Fruit fly (Drosophila melanogaster) whole organism, adult: ENCODE results near the gene CG8907.
"Not testable (repeated sequence)": the region's sequence is repeated elsewhere in the genome, so short reads cannot be mapped to it uniquely, and the experiment has no call there.

Experiments used
- CG11617 ChIP-seq: fragments of 200-800 bp; sonication (Bioruptor generic); optimal IDR thresholded peaks from 2 replicates; lab custom pipeline; 2017; ENCODE audit warnings: mild to moderate bottlenecking, missing biosample characterization, missing genetic modification reagents, missing genetic modification characterization
- CG12768 ChIP-seq: fragments of 200-800 bp; sonication (Bioruptor generic); optimal IDR thresholded peaks from 2 replicates; lab custom pipeline; 2017; ENCODE audit warnings: missing biosample characterization, missing genetic modification characterization, mild to moderate bottlenecking, moderate library complexity, missing genetic modification reagents
- CG14711 ChIP-seq: fragments of 200-800 bp; sonication (Bioruptor generic); optimal IDR thresholded peaks from 2 replicates; lab custom pipeline; 2018; ENCODE audit warnings: missing biosample characterization, mild to moderate bottlenecking, missing genetic modification characterization, moderate library complexity
- CG1620 ChIP-seq: fragments of 200-800 bp; sonication (Bioruptor generic); optimal IDR thresholded peaks from 2 replicates; lab custom pipeline; 2016; ENCODE audit warnings: missing biosample characterization, missing genetic modification characterization
- CG33017 ChIP-seq: fragments of 200-800 bp; sonication (Bioruptor generic); optimal IDR thresholded peaks from 2 replicates; lab custom pipeline; 2018; ENCODE audit warnings: missing biosample characterization, mild to moderate bottlenecking, missing genetic modification characterization, moderate library complexity
- CG5204 ChIP-seq: fragments of 200-800 bp; sonication (Bioruptor generic); optimal IDR thresholded peaks from 2 replicates; lab custom pipeline; 2016; ENCODE audit warnings: missing biosample characterization, missing genetic modification characterization
- CG7045 ChIP-seq: fragments of 200-800 bp; sonication (Bioruptor generic); optimal IDR thresholded peaks from 2 replicates; lab custom pipeline; 2017; ENCODE audit warnings: missing biosample characterization, mild to moderate bottlenecking, missing genetic modification characterization
- CG7101 ChIP-seq: fragments of 200-800 bp; sonication (Bioruptor generic); optimal IDR thresholded peaks from 2 replicates; lab custom pipeline; 2018; ENCODE audit warnings: missing biosample characterization, mild to moderate bottlenecking, missing genetic modification characterization, moderate library complexity
- Clk ChIP-seq: fragments of 200-800 bp; sonication (Bioruptor generic); optimal IDR thresholded peaks from 2 replicates; lab custom pipeline; 2017; ENCODE audit warnings: missing biosample characterization, missing genetic modification characterization
- Crg-1 ChIP-seq: fragments of 200-800 bp; sonication (Bioruptor generic); optimal IDR thresholded peaks from 2 replicates; lab custom pipeline; 2016; ENCODE audit warnings: missing biosample characterization, missing genetic modification characterization
- Hr96 ChIP-seq: fragments of 200-800 bp; sonication (Bioruptor generic); optimal IDR thresholded peaks from 2 replicates; lab custom pipeline; 2016; ENCODE audit warnings: missing biosample characterization, missing genetic modification characterization
- Mnt ChIP-seq: fragments of 200-800 bp; sonication (Bioruptor generic); optimal IDR thresholded peaks from 2 replicates; lab custom pipeline; 2016; ENCODE audit warnings: missing biosample characterization, mild to moderate bottlenecking, missing genetic modification characterization
- bab1 ChIP-seq: fragments of 200-800 bp; sonication (Bioruptor generic); optimal IDR thresholded peaks from 3 replicates; lab custom pipeline; 2019; ENCODE audit warnings: missing biosample characterization, mild to moderate bottlenecking, missing genetic modification characterization, moderate library complexity
- cic ChIP-seq: fragments of 200-800 bp; sonication (Bioruptor generic); optimal IDR thresholded peaks from 2 replicates; lab custom pipeline; 2017; ENCODE audit warnings: missing biosample characterization, mild to moderate bottlenecking, missing genetic modification characterization, moderate library complexity
- cnc ChIP-seq, 2 experiments: fragments of >200 bp; optimal IDR thresholded peaks; 2 replicates each; lab custom pipeline; 2017
- kay ChIP-seq: fragments of 200-800 bp; sonication (Bioruptor generic); peaks from one replicate; lab custom pipeline; 2016; ENCODE audit warnings: missing biosample characterization, missing genetic modification characterization, borderline replicate concordance
- ovo ChIP-seq: fragments of 200-800 bp; sonication (Bioruptor generic); optimal IDR thresholded peaks from 2 replicates; lab custom pipeline; 2016; ENCODE audit warnings: missing biosample characterization, missing genetic modification characterization
- pad ChIP-seq: fragments of 200-800 bp; sonication (Bioruptor generic); optimal IDR thresholded peaks from 3 replicates; lab custom pipeline; 2017; ENCODE audit warnings: missing biosample characterization, missing genetic modification characterization, mild to moderate bottlenecking, moderate library complexity, missing genetic modification reagents
- tj ChIP-seq: fragments of 200-800 bp; sonication (Bioruptor generic); optimal IDR thresholded peaks from 3 replicates; lab custom pipeline; 2017; ENCODE audit warnings: missing biosample characterization, mild to moderate bottlenecking, missing genetic modification characterization, moderate library complexity
- toe ChIP-seq: fragments of 200-800 bp; sonication (Bioruptor generic); optimal IDR thresholded peaks from 2 replicates; lab custom pipeline; 2016; ENCODE audit warnings: missing biosample characterization, missing genetic modification characterization

The CG8907 gene

DNA sequence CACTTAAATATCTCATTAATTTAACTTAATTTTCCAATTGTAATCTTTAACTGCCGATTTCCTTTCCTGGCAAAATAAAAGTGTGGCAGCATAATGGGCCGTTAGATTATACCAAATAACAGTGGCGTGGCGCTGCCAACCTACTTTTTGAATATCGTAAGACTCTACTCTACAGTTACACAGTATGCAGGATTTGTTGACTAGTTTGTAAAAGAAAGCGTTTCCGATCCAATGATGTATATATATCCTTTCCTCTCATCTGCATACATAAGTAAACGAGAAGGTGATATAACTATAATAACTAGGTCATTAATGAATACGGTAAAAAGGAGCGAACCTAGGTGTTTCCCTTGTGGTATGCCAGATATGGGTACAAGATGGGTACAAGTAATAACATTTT lies 16.3 kb upstream of the CG8907 start, which contains the start of gene EMC2B:
Gene EMC2B (minus strand): TSS at position 98 of the 400 bp plus-strand sequence.
- peak; percentile 52 for TF ChIP-seq CG7101 (tag; lab: Kevin White, UChicago)
- peak; percentile 5 for TF ChIP-seq CG1620
- peak; percentile 60 for TF ChIP-seq bab1 (GFP tag; lab: Kevin White, UChicago)
- peak; percentile 70 for TF ChIP-seq ovo (GFP tag; lab: Kevin White, UChicago)
- no peak for TF ChIP-seq CG11617 (GFP tag; lab: Kevin White, UChicago)
- TF ChIP-seq toe (GFP tag; lab: Kevin White, UChicago) = peak; percentile 43
- TF ChIP-seq cic (GFP tag; lab: Kevin White, UChicago) = no peak
- TF ChIP-seq CG14711 = peak; percentile 37
- TF ChIP-seq CG33017 = peak; percentile 57
- TF ChIP-seq tj (GFP tag; lab: Kevin White, UChicago) = no peak
- no peak for TF ChIP-seq CG7045 (GFP tag; lab: Kevin White, UChicago)
- no peak for TF ChIP-seq Clk (GFP tag; lab: Kevin White, UChicago)
- TF ChIP-seq kay (GFP tag; lab: Kevin White, UChicago) = no peak
- TF ChIP-seq Mnt = peak; percentile 24
- TF ChIP-seq CG5204 (GFP tag; lab: Kevin White, UChicago) = peak; percentile 52
- TF ChIP-seq pad (GFP tag; lab: Kevin White, UChicago) = peak; percentile 4
- TF ChIP-seq Crg-1 (GFP tag; lab: Kevin White, UChicago) = no peak
- peak; percentile 23 for TF ChIP-seq CG12768
- TF ChIP-seq cnc (optimal IDR thresholded peaks at IDR 0.05; lab: Kevin White, UChicago) = no peak
- peak; percentile 54 for TF ChIP-seq Hr96 (GFP tag; lab: Kevin White, UChicago)

DNA sequence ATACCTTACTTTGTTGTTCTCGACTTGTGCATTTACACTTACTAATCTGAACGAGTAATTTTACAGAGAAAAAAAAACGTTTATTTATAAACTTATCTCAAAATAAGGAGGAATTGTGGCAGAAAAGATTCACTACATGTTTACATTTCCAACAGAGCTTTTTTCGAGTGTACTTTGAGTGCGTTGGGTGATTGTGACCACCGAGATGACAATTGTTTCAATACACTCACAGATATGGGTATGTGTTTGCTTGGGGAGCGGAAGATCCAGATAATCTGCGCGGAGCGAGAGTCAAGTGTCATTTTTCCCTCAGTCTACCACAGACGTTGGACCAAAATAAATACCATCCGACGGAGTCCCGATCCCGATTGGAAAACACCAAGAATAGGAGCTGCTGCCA lies 15.4 kb upstream of the CG8907 start, which contains the start of gene CG31274:
Gene CG31274 (plus strand): TSS at position 301 of the 400 bp plus-strand sequence.
- TF ChIP-seq Mnt; pad (GFP tag; lab: Kevin White, UChicago); tj (GFP tag; lab: Kevin White, UChicago): not testable (repeated sequence)

- TF ChIP-seq CG1620 (no peak), Mnt (peak; percentile 13), pad (GFP tag; lab: Kevin White, UChicago) (peak; percentile 8), kay (GFP tag; lab: Kevin White, UChicago) (peak; percentile 62), bab1 (GFP tag; lab: Kevin White, UChicago) (peak; percentile 49), toe (GFP tag; lab: Kevin White, UChicago) (peak; percentile 24), CG11617 (GFP tag; lab: Kevin White, UChicago) (no peak), Hr96 (GFP tag; lab: Kevin White, UChicago) (no peak), ovo (GFP tag; lab: Kevin White, UChicago) (peak; percentile 7)
These were observed 11.8 kb upstream of the CG8907 start, which contains the start of the genes EMC2A and CG3534 for dm6 chr3R:16996059-16996959. Gene EMC2A, minus strand, starts transcription at chr3R:16996071. Gene CG3534, plus strand, starts transcription at chr3R:16996446.

DNA sequence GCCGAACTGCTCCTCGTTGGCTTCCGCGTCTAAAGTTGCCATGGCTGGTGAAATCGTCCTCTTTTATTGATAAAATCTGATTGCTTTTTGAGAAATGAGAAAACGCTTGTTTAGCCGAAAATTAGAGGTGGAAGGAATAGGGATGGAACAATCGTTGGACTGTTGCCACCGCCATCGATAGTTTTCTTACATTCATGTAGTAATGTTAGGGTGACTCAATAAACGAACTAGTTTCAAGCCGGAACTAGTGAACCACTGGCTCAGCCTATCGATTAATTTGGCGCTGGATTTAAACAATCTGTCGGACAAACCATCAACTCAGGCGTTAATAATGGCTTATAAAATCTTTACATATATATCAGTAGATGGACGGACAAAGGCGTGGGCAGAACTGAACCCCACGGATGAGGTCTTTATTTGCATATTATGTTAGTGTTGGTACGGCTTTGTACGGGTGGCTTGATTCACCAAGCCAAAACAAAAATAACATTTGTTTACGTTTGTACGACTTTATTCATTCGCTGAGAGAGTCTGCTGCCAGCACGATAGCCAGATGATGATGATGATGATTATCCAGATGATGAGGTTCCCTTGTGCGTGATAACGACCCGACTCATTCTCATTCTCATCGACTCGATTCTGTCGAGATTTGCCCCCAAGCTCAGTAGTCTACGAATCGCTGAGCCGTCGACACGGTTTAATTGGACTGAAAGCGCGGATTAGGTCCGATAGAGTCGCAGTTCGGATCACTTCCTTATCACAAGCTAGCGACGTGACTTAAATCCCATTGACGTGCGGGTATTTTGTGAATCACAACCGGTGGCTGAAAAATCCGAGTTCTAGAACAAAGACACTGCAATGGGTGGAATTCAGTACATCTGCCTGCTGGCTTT lies 5.6 kb upstream of the CG8907 start, which contains the start of the genes Sf3a1 and Irc:
Gene Sf3a1 (minus strand): TSS at position 138 of the 893 bp plus-strand sequence.
Gene Irc (plus strand): TSS at position 658 of the 893 bp plus-strand sequence.
- TF ChIP-seq CG1620 (peak; percentile 26), CG33017 (no peak), bab1 (GFP tag; lab: Kevin White, UChicago) (peak; percentile 45), Crg-1 (GFP tag; lab: Kevin White, UChicago) (peak; percentile 19), toe (GFP tag; lab: Kevin White, UChicago) (no peak), CG12768 (peak; percentile 73), Hr96 (GFP tag; lab: Kevin White, UChicago) (peak; percentile 25), CG7101 (tag; lab: Kevin White, UChicago) (peak; percentile 20), cic (GFP tag; lab: Kevin White, UChicago) (peak; percentile 87), Mnt (peak; percentile 44), kay (GFP tag; lab: Kevin White, UChicago) (peak; percentile 94)

- no peak for TF ChIP-seq pad (GFP tag; lab: Kevin White, UChicago)
These were observed 4.6 kb upstream of the CG8907 start for dm6 chr3R:17003468-17003867.

DNA sequence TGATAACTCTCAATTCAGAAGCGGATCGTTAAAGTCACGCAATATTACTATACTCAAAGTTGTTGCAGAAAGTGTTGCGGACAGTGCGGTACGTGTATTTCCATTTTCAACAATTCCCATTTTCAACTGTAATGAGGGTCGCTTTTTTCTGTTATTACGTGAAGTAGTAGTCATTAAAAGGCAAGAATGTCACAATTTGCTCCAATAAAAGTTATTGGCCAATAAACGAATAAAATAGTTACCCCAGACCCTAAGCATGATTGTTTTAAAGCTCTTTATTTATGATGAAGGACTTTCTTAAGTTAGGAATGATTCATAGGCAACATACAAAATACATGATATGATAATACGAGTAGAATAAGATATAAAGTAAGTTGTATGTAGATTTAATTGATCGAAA lies 733 bp upstream of the CG8907 start:
- TF ChIP-seq Clk (GFP tag; lab: Kevin White, UChicago) (no peak), cnc (optimal IDR thresholded peaks at IDR 0.05; lab: Kevin White, UChicago) (no peak), CG1620 (no peak), CG7101 (tag; lab: Kevin White, UChicago) (no peak), CG5204 (GFP tag; lab: Kevin White, UChicago) (no peak), bab1 (GFP tag; lab: Kevin White, UChicago) (no peak), kay (GFP tag; lab: Kevin White, UChicago) (no peak), CG7045 (GFP tag; lab: Kevin White, UChicago) (no peak), CG12768 (no peak), cic (GFP tag; lab: Kevin White, UChicago) (no peak), Crg-1 (GFP tag; lab: Kevin White, UChicago) (no peak), pad (GFP tag; lab: Kevin White, UChicago) (no peak)
